Fruit fly (Drosophila melanogaster): ENCODE results near the gene dl.

The dl gene

dm6 chr2L:17387735-17388367 lies 62.3 kb downstream of the dl start (continued):
- TF ChIP-seq CG6689 (GFP tag; IDR thresholded peaks at IDR 0.05) = no peak
- TF ChIP-seq pfk (GFP tag; optimal IDR thresholded peaks at IDR 0.05) = no peak
- TF ChIP-seq dysf (GFP tag; IDR thresholded peaks at IDR 0.05) = no peak
- no peak for TF ChIP-seq Mad (GFP tag; optimal IDR thresholded peaks at IDR 0.05)
- no peak for TF ChIP-seq Bgb (GFP tag; IDR thresholded peaks at IDR 0.05; ENCODE audit: partially characterized antibody)
- no peak for TF ChIP-seq CG14710 (tag; optimal IDR thresholded peaks at IDR 0.05)
- TF ChIP-seq ash1 (GFP tag; optimal IDR thresholded peaks at IDR 0.05) = no peak
- no peak for TF ChIP-seq Max (GFP tag; optimal IDR thresholded peaks at IDR 0.05)
- no peak for TF ChIP-seq nau (GFP tag; optimal IDR thresholded peaks at IDR 0.05)
- no peak for TF ChIP-seq rib (GFP tag; IDR thresholded peaks at IDR 0.05)
- peak; percentile 5 for TF ChIP-seq grn (GFP tag; optimal IDR thresholded peaks at IDR 0.05)
- TF ChIP-seq jumu (GFP tag; optimal IDR thresholded peaks at IDR 0.05) = no peak
- TF ChIP-seq CG11696 (GFP tag; IDR thresholded peaks at IDR 0.05) = no peak
- no peak for TF ChIP-seq Xrp1 (GFP tag; IDR thresholded peaks at IDR 0.05)
- TF ChIP-seq CG10979 (tag; optimal IDR thresholded peaks at IDR 0.05) = no peak
- TF ChIP-seq CG18599 (GFP tag; optimal IDR thresholded peaks at IDR 0.05) = peak; percentile 51
- no peak for TF ChIP-seq CG7745 (tag; optimal IDR thresholded peaks at IDR 0.05)
- TF ChIP-seq B-H2 (GFP tag; optimal IDR thresholded peaks at IDR 0.05) = peak; percentile 20
- no peak for TF ChIP-seq CG3847 (GFP tag; IDR thresholded peaks at IDR 0.05)
- peak; percentile 34 for TF ChIP-seq CG13296 (GFP tag; optimal IDR thresholded peaks at IDR 0.05)
- no peak for TF ChIP-seq sima (GFP tag; optimal IDR thresholded peaks at IDR 0.05)
- no peak for TF ChIP-seq hkb (optimal IDR thresholded peaks at IDR 0.05)
- TF ChIP-seq hkb (GFP tag; IDR thresholded peaks at IDR 0.05) = 0 out of 2 replicates have a peak, but pooled peaks have one; percentile 19
- no peak for TF ChIP-seq CG18262 (tag; optimal IDR thresholded peaks at IDR 0.05)
- no peak for TF ChIP-seq wor (GFP tag; IDR thresholded peaks at IDR 0.05)
- TF ChIP-seq fd96Cb (tag; optimal IDR thresholded peaks at IDR 0.05) = no peak
- no peak for TF ChIP-seq sisA (GFP tag; IDR thresholded peaks at IDR 0.05)
- no peak for TF ChIP-seq pros (GFP tag; optimal IDR thresholded peaks at IDR 0.05)
- TF ChIP-seq psq (GFP tag; optimal IDR thresholded peaks at IDR 0.05) = no peak
- no peak for TF ChIP-seq HmgZ (tag; optimal IDR thresholded peaks at IDR 0.05)
- TF ChIP-seq CG8290 (GFP tag; optimal IDR thresholded peaks at IDR 0.05) = no peak
- peak in 1 of 2 experiments; percentile 75 for TF ChIP-seq CG8290 (tag; optimal IDR thresholded peaks at IDR 0.05)
- no peak for TF ChIP-seq CG30403 (GFP tag; optimal IDR thresholded peaks at IDR 0.05)
- peak; percentile 27 for TF ChIP-seq ATbp (GFP tag; optimal IDR thresholded peaks at IDR 0.05)
- TF ChIP-seq YL-1 (GFP tag; optimal IDR thresholded peaks at IDR 0.05) = no peak
- no peak for TF ChIP-seq Optix (GFP tag; IDR thresholded peaks at IDR 0.05)
- TF ChIP-seq CG33213 (GFP tag; optimal IDR thresholded peaks at IDR 0.05) = no peak
- peak; percentile 3 for TF ChIP-seq CrebB (tag; optimal IDR thresholded peaks at IDR 0.05)
- TF ChIP-seq CG12769 (tag; optimal IDR thresholded peaks at IDR 0.05) = peak; percentile 54
- peak; percentile 29 for TF ChIP-seq dmrt99B (tag; optimal IDR thresholded peaks at IDR 0.05)
- TF ChIP-seq al (GFP tag; IDR thresholded peaks at IDR 0.05) = no peak
- TF ChIP-seq CG1529 (GFP tag; optimal IDR thresholded peaks at IDR 0.05) = no peak
- no peak for TF ChIP-seq p53 (GFP tag; optimal IDR thresholded peaks at IDR 0.05)
- TF ChIP-seq CG11723 (GFP tag; optimal IDR thresholded peaks at IDR 0.05) = no peak
- TF ChIP-seq CG10209 (GFP tag; optimal IDR thresholded peaks at IDR 0.05) = no peak
- no peak for TF ChIP-seq Hr3 (GFP tag; optimal IDR thresholded peaks at IDR 0.05)
- TF ChIP-seq ro (GFP tag; IDR thresholded peaks at IDR 0.05) = no peak
- no peak for TF ChIP-seq CG34224 (GFP tag; IDR thresholded peaks at IDR 0.05; ENCODE audit: partially characterized antibody)
- TF ChIP-seq bbx (GFP tag; IDR thresholded peaks at IDR 0.05; ENCODE audit: partially characterized antibody) = no peak
- TF ChIP-seq CG7357 (GFP tag; IDR thresholded peaks at IDR 0.05) = no peak
- no peak for TF ChIP-seq CG12236 (GFP tag; optimal IDR thresholded peaks at IDR 0.05)
- no peak for TF ChIP-seq Dip2 (GFP tag; IDR thresholded peaks at IDR 0.05)
